Worm (Caenorhabditis elegans) whole organism, L1 larva: ENCODE data around the gene tsr-1.

Experiments
- C16A3.4 ChIP-seq: fragments of 150-350 bp; optimal IDR thresholded peaks from 2 replicates; lab custom pipeline; 2014; ENCODE audit warnings: missing biosample characterization, missing genetic modification characterization
- C34B4.2 ChIP-seq: sonication (generic microtip); optimal IDR thresholded peaks from 2 replicates; lab custom pipeline; 2017; ENCODE audit warnings: mild to moderate bottlenecking, missing genetic modification characterization, missing compliant biosample characterization
- Y116A8C.19 ChIP-seq: sonication (generic microtip); optimal IDR thresholded peaks from 2 replicates; lab custom pipeline; 2016; ENCODE audit warnings: missing compliant biosample characterization, missing genetic modification characterization, borderline replicate concordance
- alr-1 ChIP-seq: fragments of 200-800 bp; sonication (Bioruptor generic); optimal IDR thresholded peaks from 2 replicates; lab custom pipeline; 2018; ENCODE audit warnings: borderline replicate concordance, mild to moderate bottlenecking, missing genetic modification characterization, missing compliant biosample characterization
- aly-2 ChIP-seq: fragments of 150-350 bp; optimal IDR thresholded peaks from 2 replicates; lab custom pipeline; 2014; ENCODE audit warnings: missing biosample characterization, missing genetic modification characterization
- ama-1 ChIP-seq: fragments of 150-350 bp; optimal IDR thresholded peaks from 2 replicates; lab custom pipeline; 2014
- blmp-1 ChIP-seq: fragments of 150-350 bp; optimal IDR thresholded peaks from 2 replicates; lab custom pipeline; 2014; ENCODE audit warnings: missing biosample characterization, missing genetic modification characterization
- ceh-90 ChIP-seq: sonication (generic microtip); optimal IDR thresholded peaks from 2 replicates; lab custom pipeline; 2016; ENCODE audit warnings: missing genetic modification characterization, missing compliant biosample characterization
- ces-1 ChIP-seq: fragments of 150-350 bp; optimal IDR thresholded peaks from 2 replicates; lab custom pipeline; 2014; ENCODE audit warnings: missing biosample characterization, missing genetic modification reagents, missing genetic modification characterization
- efl-1 ChIP-seq, 4 experiments: fragments of 150-350 bp; optimal IDR thresholded peaks in 3 of 4; peaks in 1 of 4; 1 replicate in 1 of 4; 2 replicates in 3 of 4; lab custom pipeline; 2014; ENCODE audit warnings: missing biosample characterization in 2 of 4, missing genetic modification characterization in 2 of 4, missing genetic modification reagents in 2 of 4
- elt-2 ChIP-seq: sonication (generic microtip); optimal IDR thresholded peaks from 2 replicates; lab custom pipeline; 2016; ENCODE audit warnings: missing genetic modification characterization, mild to moderate bottlenecking, inconsistent platforms, missing compliant biosample characterization, missing genetic modification reagents
- elt-3 ChIP-seq, 6 experiments: fragments of 150-350 bp in 1 of 6; sonication (generic microtip); optimal IDR thresholded peaks; 2 replicates each; lab custom pipeline; 2017 to 2018; ENCODE audit warnings: missing biosample characterization in 6 of 6, missing genetic modification characterization in 6 of 6, inconsistent platforms in 1 of 6
- ets-5 ChIP-seq: fragments of 200-800 bp; sonication (Bioruptor generic); IDR thresholded peaks from 2 replicates; pipeline ENCODE4 v1.3.6; 2022; ENCODE audit warnings: missing genetic modification characterization, missing compliant biosample characterization
- fos-1 ChIP-seq: fragments of 150-350 bp; optimal IDR thresholded peaks from 2 replicates; lab custom pipeline; 2014; ENCODE audit warnings: missing biosample characterization, missing genetic modification characterization
- grh-1 ChIP-seq: fragments of 200-800 bp; sonication (Bioruptor generic); IDR thresholded peaks from 2 replicates; pipeline ENCODE4 v1.3.6; 2022; ENCODE audit warnings: missing genetic modification reagents, missing genetic modification characterization, missing compliant biosample characterization
- hlh-17 ChIP-seq: fragments of 200-800 bp; sonication (Bioruptor generic); optimal IDR thresholded peaks from 2 replicates; lab custom pipeline; 2018; ENCODE audit warnings: missing genetic modification characterization, mild to moderate bottlenecking, missing compliant biosample characterization, moderate library complexity, borderline replicate concordance
- hlh-4 ChIP-seq: sonication (generic microtip); optimal IDR thresholded peaks from 2 replicates; lab custom pipeline; 2016; ENCODE audit warnings: mild to moderate bottlenecking, missing genetic modification characterization, missing compliant biosample characterization
- isw-1 ChIP-seq: fragments of 200-800 bp; sonication (Bioruptor generic); IDR thresholded peaks from 2 replicates; pipeline ENCODE4 v1.3.6; 2022; ENCODE audit warnings: missing genetic modification characterization, missing compliant biosample characterization
- lin-35 ChIP-seq, 2 experiments: fragments of 150-350 bp; optimal IDR thresholded peaks; 2 replicates each; lab custom pipeline; 2014; ENCODE audit warnings: missing biosample characterization in 2 of 2, missing genetic modification characterization in 2 of 2, missing genetic modification reagents in 2 of 2
- lin-39 ChIP-seq: fragments of 150-350 bp; optimal IDR thresholded peaks from 2 replicates; lab custom pipeline; 2014; ENCODE audit warnings: missing biosample characterization, missing genetic modification reagents, missing genetic modification characterization
- lir-3 ChIP-seq: sonication (generic microtip); optimal IDR thresholded peaks from 2 replicates; lab custom pipeline; 2016; ENCODE audit warnings: mild to moderate bottlenecking, missing genetic modification characterization, moderate library complexity, missing compliant biosample characterization; ENCODE audit not compliant: poor library complexity
- mab-9 ChIP-seq: fragments of 200-800 bp; sonication (Bioruptor generic); IDR thresholded peaks from 2 replicates; pipeline ENCODE4 v1.3.6; 2022; ENCODE audit warnings: missing genetic modification reagents, missing genetic modification characterization, missing compliant biosample characterization
- mep-1 ChIP-seq: fragments of 150-350 bp; optimal IDR thresholded peaks from 2 replicates; lab custom pipeline; 2014; ENCODE audit warnings: missing biosample characterization, missing genetic modification characterization
- nhr-12 ChIP-seq: sonication (generic microtip); optimal IDR thresholded peaks from 2 replicates; lab custom pipeline; 2017; ENCODE audit warnings: missing biosample characterization, missing genetic modification characterization
- nhr-19 ChIP-seq: fragments of 200-800 bp; sonication (Bioruptor generic); conservative IDR thresholded peaks from 2 replicates; pipeline ENCODE4 v1.3.6; 2022; ENCODE audit warnings: missing genetic modification characterization, missing compliant biosample characterization
- nhr-20 ChIP-seq: sonication (generic microtip); optimal IDR thresholded peaks from 2 replicates; lab custom pipeline; 2016; ENCODE audit warnings: mild to moderate bottlenecking, missing genetic modification characterization, missing compliant biosample characterization
- nhr-28 ChIP-seq: fragments of 150-350 bp; optimal IDR thresholded peaks from 2 replicates; lab custom pipeline; 2014; ENCODE audit warnings: missing biosample characterization, missing genetic modification characterization
- nhr-47 ChIP-seq: sonication (generic microtip); optimal IDR thresholded peaks from 2 replicates; lab custom pipeline; 2016; ENCODE audit warnings: mild to moderate bottlenecking, missing genetic modification characterization, moderate library complexity, missing compliant biosample characterization
- nhr-76 ChIP-seq: sonication (generic microtip); optimal IDR thresholded peaks from 2 replicates; lab custom pipeline; 2017; ENCODE audit warnings: missing biosample characterization, missing genetic modification characterization
- nhr-90 ChIP-seq: sonication (generic microtip); optimal IDR thresholded peaks from 2 replicates; lab custom pipeline; 2016; ENCODE audit warnings: mild to moderate bottlenecking, missing genetic modification characterization, missing compliant biosample characterization; ENCODE audit not compliant: poor library complexity
- pag-3 ChIP-seq: sonication (generic microtip); optimal IDR thresholded peaks from 2 replicates; lab custom pipeline; 2017; ENCODE audit warnings: missing genetic modification characterization, mild to moderate bottlenecking, missing compliant biosample characterization, antibody characterized with exemption, borderline replicate concordance; ENCODE audit not compliant: insufficient read depth
- pqm-1 ChIP-seq: sonication (generic microtip); optimal IDR thresholded peaks from 3 replicates; lab custom pipeline; 2017; ENCODE audit warnings: missing biosample characterization, missing genetic modification characterization
- rnt-1 ChIP-seq: sonication (generic microtip); optimal IDR thresholded peaks from 2 replicates; lab custom pipeline; 2016; ENCODE audit warnings: mild to moderate bottlenecking, missing genetic modification characterization, moderate library complexity, missing compliant biosample characterization
- skn-1 ChIP-seq: fragments of 150-350 bp; optimal IDR thresholded peaks from 2 replicates; lab custom pipeline; 2014; ENCODE audit warnings: missing biosample characterization, missing genetic modification characterization
- snu-23 ChIP-seq: sonication (generic microtip); optimal IDR thresholded peaks from 2 replicates; lab custom pipeline; 2016; ENCODE audit warnings: missing genetic modification characterization, missing compliant biosample characterization
- swsn-7 ChIP-seq: sonication (generic microtip); optimal IDR thresholded peaks from 2 replicates; lab custom pipeline; 2016; ENCODE audit warnings: missing genetic modification characterization, missing compliant biosample characterization
- unc-98 ChIP-seq: fragments of 200-800 bp; sonication (Bioruptor generic); IDR thresholded peaks from 2 replicates; pipeline ENCODE4 v1.3.6; 2022; ENCODE audit warnings: missing genetic modification characterization, missing compliant biosample characterization
- vab-15 ChIP-seq: sonication (generic microtip); optimal IDR thresholded peaks from 2 replicates; lab custom pipeline; 2017; ENCODE audit warnings: missing genotype, mild to moderate bottlenecking, missing genetic modification characterization, missing compliant biosample characterization
- ztf-4 ChIP-seq: fragments of 150-350 bp; optimal IDR thresholded peaks from 2 replicates; lab custom pipeline; 2014; ENCODE audit warnings: missing biosample characterization, missing genetic modification characterization

tsr-1 gene

ce11 chrII:2435566-2435965 is 37.6 kb downstream of the tsr-1 start:
- TF ChIP-seq blmp-1 (tag; lab: Kevin White, UChicago) (peak; percentile 97), Y116A8C.19 (no peak), lin-39 (tag; lab: Kevin White, UChicago) (no peak), hlh-4 (tag; lab: Kevin White, UChicago) (no peak), aly-2 (tag; lab: Kevin White, UChicago) (no peak), lin-35 (GFP tag; optimal IDR thresholded peaks at IDR 0.05; lab: Kevin White, UChicago) (no peak), unc-98 (GFP tag; lab: Robert Waterston, UW) (no peak), nhr-47 (tag; lab: Kevin White, UChicago) (no peak), ces-1 (no peak), elt-3 (tag; optimal IDR thresholded peaks at IDR 0.05; lab: Kevin White, UChicago) (peak in 2 of 6 experiments; percentile 21 to 29), lir-3 (tag; lab: Kevin White, UChicago) (no peak), nhr-90 (tag; lab: Kevin White, UChicago) (no peak), nhr-12 (no peak), ama-1 (lab: Kevin White, UChicago) (no peak), mep-1 (tag; lab: Kevin White, UChicago) (no peak), C34B4.2 (tag; lab: Kevin White, UChicago) (no peak), isw-1 (GFP tag; lab: Robert Waterston, UW) (no peak), ets-5 (GFP tag; lab: Robert Waterston, UW) (no peak), efl-1 (optimal IDR thresholded peaks at IDR 0.05; lab: Kevin White, UChicago) (no peak), efl-1 (GFP tag; optimal IDR thresholded peaks at IDR 0.05 in 1 of 2; lab: Kevin White, UChicago) (peak in 1 of 2 experiments; percentile 40)

- TF ChIP-seq alr-1 (no peak), nhr-76 (tag; lab: Kevin White, UChicago) (no peak), ztf-4 (tag; lab: Kevin White, UChicago) (no peak), snu-23 (GFP tag; lab: Kevin White, UChicago) (no peak), nhr-20 (tag; lab: Kevin White, UChicago) (no peak), C16A3.4 (tag; lab: Kevin White, UChicago) (no peak), nhr-19 (GFP tag; lab: Robert Waterston, UW) (no peak), mab-9 (GFP tag; lab: Robert Waterston, UW) (no peak), elt-2 (no peak), rnt-1 (tag; lab: Kevin White, UChicago) (no peak), unc-98 (GFP tag; lab: Robert Waterston, UW) (no peak), hlh-17 (no peak), lin-39 (tag; lab: Kevin White, UChicago) (no peak), vab-15 (no peak), grh-1 (GFP tag; lab: Robert Waterston, UW) (no peak), ceh-90 (no peak), fos-1 (no peak), swsn-7 (tag; lab: Kevin White, UChicago) (no peak), pag-3 (tag; lab: Kevin White, UChicago) (no peak)
These were observed 41.2 kb downstream of the tsr-1 start, which contains the start of gene ceh-86 for ce11 chrII:2431972-2432371. Gene ceh-86, minus strand, starts transcription at chrII:2432072.

ce11 chrII:2422427-2422826 is 50.7 kb downstream of the tsr-1 start:
- TF ChIP-seq nhr-28 (tag; lab: Kevin White, UChicago) = no peak
- TF ChIP-seq skn-1 (tag; lab: Kevin White, UChicago) = no peak
- TF ChIP-seq efl-1 (optimal IDR thresholded peaks at IDR 0.05; lab: Kevin White, UChicago) = no peak
- peak in 1 of 2 experiments; percentile 38 for TF ChIP-seq efl-1 (GFP tag; optimal IDR thresholded peaks at IDR 0.05 in 1 of 2; lab: Kevin White, UChicago)
- no peak for TF ChIP-seq mep-1 (tag; lab: Kevin White, UChicago)
- TF ChIP-seq pqm-1 = no peak
- TF ChIP-seq, all 84 proteins: peak for 1
